Fruit fly (Drosophila melanogaster) whole organism, embryonic: ENCODE data around the gene Ufd1.
A peak's percentile ranks its signal among the peaks of the same experiment; 100 is the strongest.

Experiments
- Bdp1 ChIP-seq: fragments of 200-800 bp; sonication (Bioruptor generic); optimal IDR thresholded peaks from 3 replicates; lab custom pipeline; 2016; ENCODE audit warnings: missing biosample characterization, missing genetic modification characterization
- CG10366 ChIP-seq: fragments of 200-800 bp; sonication (Bioruptor generic); IDR thresholded peaks from 2 replicates; pipeline ENCODE4 v1.3.6; 2022; ENCODE audit warnings: missing biosample characterization, missing genetic modification characterization
- CG11085 ChIP-seq: fragments of 200-800 bp; sonication (Bioruptor generic); IDR thresholded peaks from 2 replicates; pipeline ENCODE4 v1.3.6; 2022; ENCODE audit warnings: missing biosample characterization, missing genetic modification characterization
- CG12104 ChIP-seq: fragments of 200-800 bp; sonication (Bioruptor generic); optimal IDR thresholded peaks from 3 replicates; lab custom pipeline; 2016; ENCODE audit warnings: missing biosample characterization, missing genetic modification characterization
- CG1233 ChIP-seq: fragments of 200-800 bp; sonication (Bioruptor generic); optimal IDR thresholded peaks from 4 replicates; lab custom pipeline; 2018; ENCODE audit warnings: missing biosample characterization, mild to moderate bottlenecking, missing genetic modification characterization
- CG14014 ChIP-seq: fragments of 200-800 bp; sonication (Bioruptor generic); IDR thresholded peaks from 2 replicates; pipeline ENCODE4 v1.3.6; 2022; ENCODE audit warnings: missing biosample characterization, missing genetic modification characterization
- CG14050 ChIP-seq: fragments of 200-800 bp; sonication (Bioruptor generic); IDR thresholded peaks from 3 replicates; pipeline ENCODE4 v1.3.6; 2022; ENCODE audit warnings: missing biosample characterization, missing genetic modification characterization
- CG15696 ChIP-seq: fragments of 200-800 bp; sonication (Bioruptor generic); optimal IDR thresholded peaks from 2 replicates; lab custom pipeline; 2019; ENCODE audit warnings: missing biosample characterization, mild to moderate bottlenecking, missing genetic modification characterization, moderate library complexity
- CG2129 ChIP-seq: fragments of 200-800 bp; sonication (Bioruptor generic); IDR thresholded peaks from 2 replicates; pipeline ENCODE4 v1.3.6; 2022; ENCODE audit warnings: missing biosample characterization, missing genetic modification characterization; ENCODE audit not compliant: partially characterized antibody
- CG2875 ChIP-seq: fragments of 200-800 bp; sonication (Bioruptor generic); optimal IDR thresholded peaks from 2 replicates; lab custom pipeline; 2017; ENCODE audit warnings: missing biosample characterization, mild to moderate bottlenecking, missing genetic modification characterization, missing genetic modification reagents
- CG30431 ChIP-seq: fragments of 200-800 bp; sonication (Bioruptor generic); optimal IDR thresholded peaks from 2 replicates; lab custom pipeline; 2017; ENCODE audit warnings: missing biosample characterization, missing genetic modification characterization
- CG34224 ChIP-seq: fragments of 200-800 bp; sonication (Bioruptor generic); IDR thresholded peaks from 3 replicates; pipeline ENCODE4 v1.3.6; 2022; ENCODE audit warnings: missing biosample characterization, missing genetic modification characterization; ENCODE audit not compliant: partially characterized antibody
- CG4328 ChIP-seq: fragments of 200-800 bp; sonication (Bioruptor generic); optimal IDR thresholded peaks from 3 replicates; lab custom pipeline; 2017; ENCODE audit warnings: missing biosample characterization, missing genetic modification reagents, missing genetic modification characterization
- CG43689 ChIP-seq: fragments of 200-800 bp; sonication (Bioruptor generic); IDR thresholded peaks from 2 replicates; pipeline ENCODE4 v1.3.6; 2022; ENCODE audit warnings: missing biosample characterization, missing genetic modification characterization
- CG4424 ChIP-seq: fragments of 200-800 bp; sonication (Bioruptor generic); optimal IDR thresholded peaks from 3 replicates; lab custom pipeline; 2016; ENCODE audit warnings: missing biosample characterization, missing genetic modification characterization
- CG4617 ChIP-seq: fragments of 200-800 bp; sonication (Bioruptor generic); optimal IDR thresholded peaks from 3 replicates; lab custom pipeline; 2016; ENCODE audit warnings: missing biosample characterization, missing genetic modification characterization, borderline replicate concordance
- CG6175 ChIP-seq: fragments of 200-800 bp; sonication (Bioruptor generic); IDR thresholded peaks from 3 replicates; pipeline ENCODE4 v1.3.6; 2022; ENCODE audit warnings: missing biosample characterization, missing genetic modification characterization
- CG6272 ChIP-seq: fragments of 200-800 bp; sonication (Bioruptor generic); IDR thresholded peaks from 2 replicates; pipeline ENCODE4 v1.3.6; 2022; ENCODE audit warnings: missing biosample characterization, missing genetic modification characterization
- CG8765 ChIP-seq: fragments of 200-800 bp; sonication (Bioruptor generic); IDR thresholded peaks from 2 replicates; pipeline ENCODE4 v1.3.6; 2022; ENCODE audit warnings: missing biosample characterization, missing genetic modification characterization
- CG9437 ChIP-seq: fragments of 200-800 bp; sonication (Bioruptor generic); optimal IDR thresholded peaks from 2 replicates; lab custom pipeline; 2018; ENCODE audit warnings: missing biosample characterization, mild to moderate bottlenecking, missing genetic modification characterization
- CG9609 ChIP-seq: fragments of 200-800 bp; sonication (Bioruptor generic); optimal IDR thresholded peaks from 3 replicates; lab custom pipeline; 2016; ENCODE audit warnings: missing biosample characterization, missing genetic modification characterization
- CG9797 ChIP-seq: fragments of 200-800 bp; sonication (Bioruptor generic); optimal IDR thresholded peaks from 3 replicates; lab custom pipeline; 2018; ENCODE audit warnings: missing biosample characterization, mild to moderate bottlenecking, missing genetic modification characterization
- CTCF ChIP-seq: fragments of 200-800 bp; sonication (Bioruptor generic); optimal IDR thresholded peaks from 2 replicates; lab custom pipeline; 2017; ENCODE audit warnings: missing biosample characterization, mild to moderate bottlenecking, missing genetic modification characterization, moderate library complexity
- CrebB ChIP-seq: fragments of 200-800 bp; sonication (Bioruptor generic); optimal IDR thresholded peaks from 3 replicates; lab custom pipeline; 2018; ENCODE audit warnings: missing biosample characterization, mild to moderate bottlenecking, missing genetic modification characterization
- Dad ChIP-seq: fragments of 200-800 bp; sonication (Bioruptor generic); optimal IDR thresholded peaks from 3 replicates; lab custom pipeline; 2016; ENCODE audit warnings: missing biosample characterization, missing genetic modification characterization
- Dbx ChIP-seq: fragments of 200-800 bp; sonication (Bioruptor generic); IDR thresholded peaks from 3 replicates; pipeline ENCODE4 v1.3.6; 2022; ENCODE audit warnings: missing biosample characterization, missing genetic modification characterization
- Dip2 ChIP-seq: fragments of 200-800 bp; sonication (Bioruptor generic); IDR thresholded peaks from 2 replicates; pipeline ENCODE4 v1.3.6; 2022; ENCODE audit warnings: missing biosample characterization, missing genetic modification characterization
- Drgx ChIP-seq: fragments of 200-800 bp; sonication (Bioruptor generic); IDR thresholded peaks from 2 replicates; pipeline ENCODE4 v1.3.6; 2022; ENCODE audit warnings: missing biosample characterization, missing genetic modification characterization
- Eip74EF ChIP-seq, 2 experiments: fragments of 200-800 bp in 1 of 2; fragments of >200 bp in 1 of 2; sonication (Bioruptor generic) in 1 of 2; optimal IDR thresholded peaks; 2 replicates each; lab custom pipeline; 2017 to 2019; ENCODE audit warnings: missing biosample characterization in 2 of 2, missing genetic modification characterization in 2 of 2, mild to moderate bottlenecking in 1 of 2, moderate library complexity in 1 of 2
- Hey ChIP-seq: fragments of 200-800 bp; sonication (Bioruptor generic); optimal IDR thresholded peaks from 3 replicates; lab custom pipeline; 2018; ENCODE audit warnings: missing biosample characterization, mild to moderate bottlenecking, missing genetic modification characterization
- Jarid2 ChIP-seq: fragments of 200-800 bp; sonication (Bioruptor generic); optimal IDR thresholded peaks from 3 replicates; lab custom pipeline; 2017; ENCODE audit warnings: mild to moderate bottlenecking, missing biosample characterization, missing genetic modification reagents, missing genetic modification characterization
- Lim3 ChIP-seq: fragments of 200-800 bp; sonication (Bioruptor generic); IDR thresholded peaks from 2 replicates; pipeline ENCODE4 v1.3.6; 2022; ENCODE audit warnings: missing biosample characterization, missing genetic modification characterization
- Mrtf ChIP-seq: fragments of 200-800 bp; sonication (Bioruptor generic); IDR thresholded peaks from 3 replicates; pipeline ENCODE4 v1.3.6; 2022; ENCODE audit warnings: missing biosample characterization, missing genetic modification characterization
- Poxn ChIP-seq: fragments of 200-800 bp; sonication (Bioruptor generic); IDR thresholded peaks from 2 replicates; pipeline ENCODE4 v1.3.6; 2022; ENCODE audit warnings: missing biosample characterization, missing genetic modification characterization
- ac ChIP-seq: fragments of 200-800 bp; sonication (Bioruptor generic); optimal IDR thresholded peaks from 3 replicates; lab custom pipeline; 2017; ENCODE audit warnings: missing biosample characterization, mild to moderate bottlenecking, missing genetic modification characterization
- ap ChIP-seq: fragments of 200-800 bp; sonication (Bioruptor generic); IDR thresholded peaks from 2 replicates; pipeline ENCODE4 v1.3.6; 2022; ENCODE audit warnings: missing biosample characterization, missing genetic modification characterization
- bsh ChIP-seq, 2 experiments: fragments of 200-800 bp; sonication (Bioruptor generic); optimal IDR thresholded peaks; 2 replicates each; lab custom pipeline; 2017 to 2018; ENCODE audit warnings: mild to moderate bottlenecking in 2 of 2, missing biosample characterization in 2 of 2, missing genetic modification characterization in 2 of 2, moderate library complexity in 1 of 2
- chif ChIP-seq, 2 experiments: fragments of 200-800 bp; sonication (Bioruptor generic); optimal IDR thresholded peaks; 3 replicates each; lab custom pipeline; 2016; ENCODE audit warnings: missing biosample characterization in 2 of 2, missing genetic modification characterization in 2 of 2
- dimm ChIP-seq: fragments of 200-800 bp; sonication (Bioruptor generic); IDR thresholded peaks from 2 replicates; pipeline ENCODE4 v1.3.6; 2022; ENCODE audit warnings: missing biosample characterization, missing genetic modification characterization
- ftz-f1 ChIP-seq: fragments of 200-800 bp; sonication (Bioruptor generic); optimal IDR thresholded peaks from 2 replicates; lab custom pipeline; 2016; ENCODE audit warnings: missing biosample characterization, missing genetic modification characterization
- grn ChIP-seq: fragments of 200-800 bp; sonication (Bioruptor generic); optimal IDR thresholded peaks from 3 replicates; lab custom pipeline; 2017; ENCODE audit warnings: missing biosample characterization, missing genetic modification characterization
- mirr ChIP-seq: fragments of 200-800 bp; sonication (Bioruptor generic); optimal IDR thresholded peaks from 3 replicates; lab custom pipeline; 2018; ENCODE audit warnings: missing biosample characterization, mild to moderate bottlenecking, missing genetic modification characterization
- oc ChIP-seq: fragments of 200-800 bp; sonication (Bioruptor generic); optimal IDR thresholded peaks from 2 replicates; lab custom pipeline; 2018; ENCODE audit warnings: missing biosample characterization, mild to moderate bottlenecking, missing genetic modification characterization, moderate library complexity
- pnt ChIP-seq: fragments of 200-800 bp; sonication (Bioruptor generic); optimal IDR thresholded peaks from 3 replicates; lab custom pipeline; 2016; ENCODE audit warnings: missing biosample characterization, missing genetic modification characterization
- rib ChIP-seq: fragments of 200-800 bp; sonication (Bioruptor generic); IDR thresholded peaks from 2 replicates; pipeline ENCODE4 v1.3.6; 2022; ENCODE audit warnings: missing biosample characterization, missing genetic modification characterization
- salm ChIP-seq: fragments of 200-800 bp; sonication (Bioruptor generic); optimal IDR thresholded peaks from 2 replicates; lab custom pipeline; 2018; ENCODE audit warnings: missing biosample characterization, mild to moderate bottlenecking, missing genetic modification characterization
- sd ChIP-seq: fragments of 200-800 bp; sonication (Bioruptor generic); optimal IDR thresholded peaks from 3 replicates; lab custom pipeline; 2018; ENCODE audit warnings: missing biosample characterization, mild to moderate bottlenecking, missing genetic modification characterization, moderate library complexity
- so ChIP-seq: fragments of 200-800 bp; sonication (Bioruptor generic); IDR thresholded peaks from 3 replicates; pipeline ENCODE4 v1.3.6; 2022; ENCODE audit warnings: missing biosample characterization, missing genetic modification characterization
- tap ChIP-seq: fragments of 200-800 bp; optimal IDR thresholded peaks from 3 replicates; lab custom pipeline; 2019; ENCODE audit warnings: missing biosample characterization, mild to moderate bottlenecking, missing genetic modification characterization, moderate library complexity
- ttk ChIP-seq: fragments of 200-800 bp; sonication (Bioruptor generic); IDR thresholded peaks from 2 replicates; pipeline ENCODE4 v2.1.2; 2022; ENCODE audit warnings: missing biosample characterization, missing genetic modification characterization

Ufd1 gene

DNA sequence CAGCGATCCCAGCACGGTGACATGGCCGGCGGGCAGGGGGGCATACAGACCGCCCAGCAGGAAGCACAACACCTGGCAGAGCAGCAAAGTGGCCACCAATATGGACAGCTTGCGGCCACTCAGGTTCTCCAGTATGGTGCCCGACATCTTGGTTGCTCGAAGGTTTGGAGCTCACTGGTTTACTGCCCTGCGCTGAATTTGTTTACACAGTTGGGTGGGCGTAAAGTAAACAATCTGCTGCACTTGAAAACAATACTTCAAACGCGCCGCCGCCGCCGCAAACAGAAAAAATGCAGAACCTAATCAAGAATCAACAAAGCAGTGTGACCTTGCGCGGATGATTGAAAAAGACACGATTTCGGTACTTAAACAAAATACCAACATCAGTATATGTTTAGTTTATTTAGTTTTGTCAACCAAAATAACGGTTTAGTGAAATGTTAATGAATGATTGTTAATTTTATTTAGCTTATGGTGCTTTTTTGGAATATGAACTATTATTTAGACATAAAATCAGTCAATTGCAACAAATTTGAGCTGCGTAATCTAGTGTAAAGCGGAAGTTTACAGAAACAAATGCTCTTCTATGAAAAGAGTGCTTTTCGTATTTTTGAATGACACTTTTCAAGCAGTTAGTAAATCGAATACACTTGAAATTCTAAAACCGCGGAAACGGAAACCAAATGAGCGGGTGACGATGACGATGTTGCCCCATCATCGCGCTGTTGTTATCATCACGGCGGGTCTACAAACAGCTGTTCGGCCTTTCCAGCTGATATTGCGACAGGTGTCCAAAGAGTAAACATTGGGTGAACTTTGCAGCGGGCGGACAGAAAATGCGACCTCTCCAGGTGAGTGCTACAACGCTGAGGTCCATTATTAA is 46.5 kb upstream of the Ufd1 start, which contains the start of the genes wls and Adck5 (continued):
- TF ChIP-seq CG1233 (peak; percentile 41), CrebB (peak; percentile 73), Dip2 (no peak), Lim3 (no peak), Dad (peak; percentile 21), CG6272 (no peak), Mrtf (no peak), CG4617 (GFP tag; lab: Kevin White, UChicago) (no peak), CG6175 (GFP tag; lab: Robert Waterston, UW) (no peak), CG14050 (GFP tag; lab: Robert Waterston, UW) (no peak), CG15696 (tag; lab: Kevin White, UChicago) (no peak), Drgx (GFP tag; lab: Robert Waterston, UW) (no peak; the same call in 1 of the 2 replicates), sd (tag; lab: Kevin White, UChicago) (no peak), CG10366 (GFP tag; lab: Robert Waterston, UW) (no peak), CG11085 (no peak), bsh (GFP tag; optimal IDR thresholded peaks at IDR 0.05; lab: Kevin White, UChicago) (peak in 1 of 2 experiments; percentile 42), mirr (GFP tag; lab: Kevin White, UChicago) (peak; percentile 65), CG2875 (GFP tag; lab: Kevin White, UChicago) (peak; percentile 25), ttk (GFP tag; lab: Robert Waterston, UW) (no peak), Hey (tag; lab: Kevin White, UChicago) (peak; percentile 20), CG4328 (peak; percentile 46), ap (GFP tag; lab: Robert Waterston, UW) (no peak), ac (peak; percentile 64), pnt (GFP tag; lab: Kevin White, UChicago) (no peak), CG9797 (GFP tag; lab: Kevin White, UChicago) (peak; percentile 70), chif (GFP tag; optimal IDR thresholded peaks at IDR 0.05; lab: Kevin White, UChicago) (no peak), Eip74EF (GFP tag; optimal IDR thresholded peaks at IDR 0.05; lab: Kevin White, UChicago) (no peak), oc (tag; lab: Kevin White, UChicago) (no peak), Poxn (GFP tag; lab: Robert Waterston, UW) (no peak), CG8765 (no peak), CG2129 (GFP tag; lab: Robert Waterston, UW) (no peak), CG43689 (GFP tag; lab: Robert Waterston, UW) (no peak), salm (peak; percentile 25), rib (no peak), tap (no peak), Jarid2 (no peak), CG12104 (GFP tag; lab: Kevin White, UChicago) (peak; percentile 9), CTCF (peak; percentile 62), CG9437 (peak; percentile 56), dimm (no peak), CG14014 (GFP tag; lab: Robert Waterston, UW) (peak; percentile 20; the same call in 1 of the 2 replicates), Bdp1 (GFP tag; lab: Kevin White, UChicago) (no peak), CG4424 (peak; percentile 38), grn (GFP tag; lab: Kevin White, UChicago) (no peak), Dbx (GFP tag; lab: Robert Waterston, UW) (0 out of 3 replicates have a peak, but pooled peaks have one; percentile 22), CG9609 (GFP tag; lab: Kevin White, UChicago) (peak; percentile 2), so (peak; percentile 58; the same call in 1 of the 3 replicates), ftz-f1 (GFP tag; lab: Kevin White, UChicago) (no peak), CG34224 (0 out of 3 replicates have a peak, but pooled peaks have one; percentile 23), CG30431 (GFP tag; lab: Kevin White, UChicago) (peak; percentile 20)
